Fruit fly (Drosophila melanogaster) Kc167 (cell line): ENCODE results near the gene CG2767.

Experiments
- Myc ChIP-seq: fragments of >200 bp; optimal IDR thresholded peaks from 2 replicates; lab custom pipeline; 2017; ENCODE audit warnings: missing external identifiers
- Sin3A ChIP-seq: fragments of >200 bp; optimal IDR thresholded peaks from 2 replicates; lab custom pipeline; 2018; ENCODE audit warnings: missing external identifiers
- h ChIP-seq: fragments of >200 bp; optimal IDR thresholded peaks from 3 replicates; lab custom pipeline; 2018; ENCODE audit warnings: missing external identifiers
- insv ChIP-seq: fragments of >200 bp; optimal IDR thresholded peaks from 3 replicates; lab custom pipeline; 2018; ENCODE audit warnings: missing external identifiers
- psq ChIP-seq: fragments of >200 bp; optimal IDR thresholded peaks from 2 replicates; lab custom pipeline; 2017; ENCODE audit warnings: missing external identifiers
- ttk ChIP-seq: sonication (Bioruptor generic); optimal IDR thresholded peaks from 2 replicates; lab custom pipeline; 2017; ENCODE audit warnings: missing external identifiers

CG2767 gene

dm6 chr3R:7990257-7990656 lies 17.7 kb downstream of the CG2767 start:
- TF ChIP-seq Myc (lab: Kevin White, UChicago) (no peak), ttk (lab: Kevin White, UChicago) (no peak), Sin3A (lab: Kevin White, UChicago) (no peak)

dm6 chr3R:7981396-7981795 lies 26.5 kb downstream of the CG2767 start:
- no peak for TF ChIP-seq Myc (lab: Kevin White, UChicago)
- no peak for TF ChIP-seq insv (lab: Kevin White, UChicago)
- TF ChIP-seq psq (lab: Kevin White, UChicago): no peak
- no peak for TF ChIP-seq Sin3A (lab: Kevin White, UChicago)
- TF ChIP-seq ttk (lab: Kevin White, UChicago): no peak
- no peak for TF ChIP-seq h (lab: Kevin White, UChicago)

DNA sequence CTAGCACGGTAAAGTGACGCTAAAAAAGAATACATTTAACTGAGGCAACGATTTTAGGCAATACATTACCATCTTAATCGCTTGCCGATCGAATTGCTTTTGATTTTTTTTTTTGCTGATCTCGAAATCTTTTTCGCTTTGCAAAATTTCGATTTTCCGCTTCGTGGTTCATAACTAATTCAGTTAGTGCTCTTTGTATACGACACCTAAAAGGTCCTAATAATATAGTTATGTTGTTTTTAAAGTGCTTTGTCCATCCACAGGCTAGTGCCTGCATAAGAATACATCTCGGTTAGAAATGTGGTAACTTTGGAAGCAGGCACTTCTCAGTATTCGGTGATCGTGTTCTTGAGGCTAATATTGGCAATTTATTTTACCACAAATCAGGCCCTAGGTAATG lies 27.7 kb downstream of the CG2767 start, which contains the start of gene Sfp84E:
Sfp84E (minus strand) TSS at position 101 of the 400 bp plus-strand sequence.
- TF ChIP-seq ttk (lab: Kevin White, UChicago) (no peak), h (lab: Kevin White, UChicago) (no peak), psq (lab: Kevin White, UChicago) (no peak)

dm6 chr3R:7978379-7979009 lies 29.4 kb downstream of the CG2767 start, which contains the start of the genes CD98hc and Os-C:
CD98hc (minus strand) TSS chr3R:7978428.
Os-C (plus strand) TSS chr3R:7978959.
- no peak for TF ChIP-seq Myc (lab: Kevin White, UChicago)
- no peak for TF ChIP-seq psq (lab: Kevin White, UChicago)
- TF ChIP-seq insv (lab: Kevin White, UChicago): no peak
- TF ChIP-seq Sin3A (lab: Kevin White, UChicago): no peak
- no peak for TF ChIP-seq h (lab: Kevin White, UChicago)
- no peak for TF ChIP-seq ttk (lab: Kevin White, UChicago)

DNA sequence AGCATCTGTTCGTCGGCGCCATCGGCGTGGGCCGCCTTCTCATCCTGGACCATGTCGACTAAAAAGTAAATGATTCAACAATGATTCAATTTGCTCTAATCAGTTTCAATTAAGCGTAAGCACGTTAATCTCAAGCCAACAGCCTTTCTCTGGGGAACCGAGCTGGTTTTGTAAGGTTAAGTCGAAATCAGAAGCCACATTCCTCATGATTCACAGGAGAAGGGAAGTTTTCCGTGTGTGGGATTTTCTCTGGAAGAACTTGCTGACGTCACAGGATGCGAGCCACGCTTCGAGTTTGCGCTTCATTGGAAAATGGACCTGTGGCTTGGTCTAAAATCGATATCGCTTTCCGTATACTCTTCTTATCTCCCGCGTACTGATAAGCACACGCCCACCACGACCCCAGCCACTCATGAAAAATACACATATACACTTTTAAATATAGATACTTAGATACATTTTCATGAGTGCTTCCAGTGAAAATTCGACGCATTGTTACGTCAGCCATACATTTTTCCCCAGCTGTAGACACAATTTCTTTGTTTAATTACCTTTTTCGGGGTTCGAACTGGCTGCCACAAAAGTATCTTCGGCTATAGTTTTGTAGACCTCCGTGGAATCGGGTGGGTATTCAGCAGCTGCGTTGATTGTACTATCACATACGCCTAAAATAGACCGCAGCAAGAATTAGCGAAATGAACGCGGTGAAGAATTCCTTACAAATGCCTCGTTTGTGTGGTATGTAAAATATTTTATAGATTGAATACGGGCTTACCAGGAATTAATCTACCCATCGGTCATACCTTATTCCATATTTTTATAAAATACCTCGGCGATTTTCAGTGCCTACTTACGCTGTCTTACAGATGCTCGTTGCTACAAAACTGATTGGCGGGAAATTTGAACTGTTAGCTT lies 30.6 kb downstream of the CG2767 start:
- TF ChIP-seq insv (lab: Kevin White, UChicago) (no peak), psq (lab: Kevin White, UChicago) (no peak), ttk (lab: Kevin White, UChicago) (no peak), Sin3A (lab: Kevin White, UChicago) (no peak), h (lab: Kevin White, UChicago) (no peak), Myc (lab: Kevin White, UChicago) (no peak)

DNA sequence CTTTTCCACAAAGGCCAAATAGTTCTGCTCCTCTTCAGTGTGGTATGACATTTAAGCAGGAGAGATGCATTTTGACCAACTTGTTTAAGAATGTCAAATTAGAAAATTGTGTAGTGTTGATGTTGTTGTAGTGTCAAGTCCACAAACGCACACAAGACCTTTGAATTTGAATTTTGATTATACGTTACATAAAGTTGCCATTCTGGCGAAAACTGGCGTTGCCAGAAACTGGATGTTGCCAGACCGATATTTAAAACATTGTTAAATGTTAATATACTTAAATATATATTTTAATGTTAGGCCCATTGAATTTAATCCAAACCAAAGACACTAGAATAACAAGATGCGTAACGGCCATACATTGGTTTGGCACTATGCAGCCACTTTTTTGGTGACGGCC lies 34.9 kb downstream of the CG2767 start:
- TF ChIP-seq insv (lab: Kevin White, UChicago) (no peak), ttk (lab: Kevin White, UChicago) (no peak), Myc (lab: Kevin White, UChicago) (no peak), h (lab: Kevin White, UChicago) (no peak), Sin3A (lab: Kevin White, UChicago) (no peak), psq (lab: Kevin White, UChicago) (no peak)

DNA sequence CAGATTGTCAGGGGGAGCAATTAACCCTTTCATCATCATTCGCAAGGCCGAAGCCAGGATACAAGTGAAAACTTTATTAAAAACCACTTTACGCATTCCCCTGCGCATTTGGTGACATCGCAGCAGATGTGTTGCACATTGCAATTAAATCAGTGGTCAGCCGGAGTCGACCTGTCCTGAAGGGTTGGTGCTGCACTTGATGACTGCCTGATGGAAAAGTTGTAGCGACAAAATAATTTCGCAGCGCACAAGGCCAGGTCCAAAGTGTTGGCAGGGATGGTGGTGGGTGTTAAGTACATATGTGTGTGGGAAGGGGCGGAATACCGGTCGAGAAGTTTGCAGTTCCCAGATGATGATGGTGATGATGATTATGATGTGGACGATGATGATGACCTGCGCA lies 35.7 kb downstream of the CG2767 start:
- TF ChIP-seq ttk (lab: Kevin White, UChicago) (no peak), insv (lab: Kevin White, UChicago) (no peak), h (lab: Kevin White, UChicago) (no peak), Sin3A (lab: Kevin White, UChicago) (no peak), psq (lab: Kevin White, UChicago) (no peak), Myc (lab: Kevin White, UChicago) (no peak)

DNA sequence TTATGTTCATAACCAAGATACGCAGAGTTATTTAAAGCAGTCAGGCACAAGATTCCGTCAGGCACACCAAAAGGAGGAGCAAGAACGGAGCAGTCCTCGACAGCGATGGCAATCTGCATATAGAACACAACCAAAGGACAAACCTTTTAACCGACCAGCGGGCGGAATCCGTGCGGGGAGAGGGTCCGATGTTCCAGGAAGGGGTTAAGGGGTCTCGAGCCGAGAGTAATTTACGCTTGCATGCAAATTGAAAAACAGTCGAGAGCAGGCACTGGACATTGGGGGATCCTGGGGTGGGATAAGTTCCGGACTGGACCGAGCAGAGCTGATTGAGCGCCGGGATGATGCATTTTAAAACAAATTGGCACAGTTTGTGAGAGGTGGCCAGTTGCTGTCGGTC lies 37.3 kb downstream of the CG2767 start:
- no peak for TF ChIP-seq psq (lab: Kevin White, UChicago)
- TF ChIP-seq insv (lab: Kevin White, UChicago): no peak
- no peak for TF ChIP-seq Sin3A (lab: Kevin White, UChicago)
- TF ChIP-seq h (lab: Kevin White, UChicago): no peak
- TF ChIP-seq ttk (lab: Kevin White, UChicago): no peak
- no peak for TF ChIP-seq Myc (lab: Kevin White, UChicago)

- TF ChIP-seq psq (lab: Kevin White, UChicago) (no peak), ttk (lab: Kevin White, UChicago) (no peak), h (lab: Kevin White, UChicago) (no peak), Sin3A (lab: Kevin White, UChicago) (no peak), Myc (lab: Kevin White, UChicago) (no peak), insv (lab: Kevin White, UChicago) (no peak)
These were observed 38.2 kb downstream of the CG2767 start for dm6 chr3R:7969702-7970175.

DNA sequence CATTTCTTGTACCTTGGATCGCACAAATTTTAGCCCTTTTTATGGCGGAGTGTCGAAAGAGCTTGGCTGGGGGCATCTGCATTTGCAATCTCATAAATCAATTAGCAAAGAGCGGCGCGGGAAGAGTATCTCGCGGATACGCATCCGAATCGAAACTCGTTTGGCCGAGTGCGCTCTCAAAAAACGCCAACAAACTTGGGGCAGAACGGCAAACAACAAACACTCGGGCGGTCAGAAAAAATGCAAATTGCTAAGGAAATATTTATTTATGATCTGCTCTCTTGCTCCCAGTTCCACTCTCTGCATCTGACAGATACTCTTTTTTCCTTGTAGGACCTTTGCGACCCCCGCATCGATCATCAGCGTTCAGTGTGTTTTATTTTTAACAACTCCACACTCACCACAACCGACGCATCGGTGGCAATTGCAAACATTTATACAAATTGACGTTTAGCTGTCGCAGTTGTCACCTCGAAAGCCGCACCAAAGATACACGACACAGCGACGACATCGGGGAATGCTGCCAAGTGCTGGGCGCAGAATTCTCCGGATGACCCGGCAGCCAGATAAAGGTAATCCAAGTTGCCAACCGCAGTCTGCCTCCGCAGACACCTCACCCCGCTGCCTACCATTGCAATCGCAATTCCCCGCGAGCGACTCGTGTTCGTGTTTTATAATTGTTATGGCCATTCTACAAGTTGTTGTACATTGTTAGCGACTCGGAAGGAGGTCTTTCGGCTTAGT lies 38.8 kb downstream of the CG2767 start:
- TF ChIP-seq h (lab: Kevin White, UChicago) (no peak), psq (lab: Kevin White, UChicago) (no peak), insv (lab: Kevin White, UChicago) (no peak), ttk (lab: Kevin White, UChicago) (no peak), Sin3A (lab: Kevin White, UChicago) (no peak), Myc (lab: Kevin White, UChicago) (no peak)
